Fruit fly (Drosophila melanogaster): ENCODE data around the gene CG32241.

dm6 chr3L:4477656-4478254 is 11.3 kb upstream of the CG32241 start:
- TF ChIP-seq CG17806 (tag; optimal IDR thresholded peaks at IDR 0.05) (no peak), Pif1A (GFP tag; optimal IDR thresholded peaks at IDR 0.05) (no peak), CG32121 (GFP tag; IDR thresholded peaks at IDR 0.05) (no peak), Snoo (tag; optimal IDR thresholded peaks at IDR 0.05) (no peak), CG34367 (tag; optimal IDR thresholded peaks at IDR 0.05) (no peak), Pif1B (GFP tag; optimal IDR thresholded peaks at IDR 0.05) (no peak), CG15710 (tag; optimal IDR thresholded peaks at IDR 0.05) (no peak), CG13204 (GFP tag; optimal IDR thresholded peaks at IDR 0.05) (no peak), CG12605 (GFP tag; IDR thresholded peaks at IDR 0.05) (no peak), CG4496 (GFP tag; IDR thresholded peaks at IDR 0.05) (no peak), CG10348 (GFP tag; IDR thresholded peaks at IDR 0.05) (no peak), EcR (GFP tag; optimal IDR thresholded peaks at IDR 0.05) (no peak), fd96Ca (GFP tag; IDR thresholded peaks at IDR 0.05) (no peak), CG14655 (GFP tag; optimal IDR thresholded peaks at IDR 0.05) (no peak)

All from whole organism, pupa.